Worm (Caenorhabditis elegans): ENCODE results near the gene W02H5.8.

DNA sequence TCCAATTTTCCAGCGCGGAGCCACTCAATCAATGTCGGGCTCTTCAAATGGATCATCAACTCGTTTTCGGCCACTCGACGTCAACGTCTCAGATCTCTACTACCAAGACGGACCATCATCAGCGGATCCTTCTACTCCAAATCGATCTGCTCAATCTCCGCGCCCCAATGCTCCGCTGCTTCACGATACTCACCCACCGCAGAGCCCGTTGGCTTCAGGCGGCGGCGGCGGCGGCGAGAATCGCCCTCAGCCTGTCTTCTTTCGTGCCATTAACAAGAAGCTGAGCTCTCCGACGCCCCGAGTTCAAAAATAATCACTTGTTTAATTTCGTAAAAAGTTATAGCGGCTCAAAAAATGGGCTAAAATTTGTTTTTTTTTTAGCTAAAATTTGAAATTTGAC lies 6.4 kb downstream of the W02H5.8 start:
- TF ChIP-seq nhr-71 (tag; optimal IDR thresholded peaks at IDR 0.05): no peak
- TF ChIP-seq nhr-76 (tag; optimal IDR thresholded peaks at IDR 0.05): no peak
- no peak for TF ChIP-seq efl-1 (optimal IDR thresholded peaks at IDR 0.05)
- TF ChIP-seq efl-1 (GFP tag; optimal IDR thresholded peaks at IDR 0.05 in 1 of 2): no peak
- TF ChIP-seq nhr-20 (tag; optimal IDR thresholded peaks at IDR 0.05): no peak
- no peak for TF ChIP-seq fkh-8 (tag; optimal IDR thresholded peaks at IDR 0.05)
- TF ChIP-seq snpc-4 (tag; optimal IDR thresholded peaks at IDR 0.05): no peak
- TF ChIP-seq rnt-1 (tag; optimal IDR thresholded peaks at IDR 0.05): no peak
- no peak for TF ChIP-seq zag-1 (tag; optimal IDR thresholded peaks at IDR 0.05)
- TF ChIP-seq lir-3 (tag; optimal IDR thresholded peaks at IDR 0.05; ENCODE audit: poor library complexity): no peak
- no peak for TF ChIP-seq unc-62 (GFP tag; optimal IDR thresholded peaks at IDR 0.05)
- no peak for TF ChIP-seq nhr-11 (tag; optimal IDR thresholded peaks at IDR 0.05)
- no peak for TF ChIP-seq ces-1 (GFP tag; optimal IDR thresholded peaks at IDR 0.05)
- no peak for TF ChIP-seq vab-15 (tag; optimal IDR thresholded peaks at IDR 0.05)
- no peak for TF ChIP-seq ztf-11 (tag; optimal IDR thresholded peaks at IDR 0.05)
